Worm (Caenorhabditis elegans) whole organism, L3 larva: ENCODE results near the gene F31D5.1.

Source experiments
- R02D3.7 ChIP-seq: fragments of 150-350 bp; optimal IDR thresholded peaks from 2 replicates; lab custom pipeline; 2014; ENCODE audit warnings: missing biosample characterization, missing genetic modification characterization
- ZK546.5 ChIP-seq: sonication (generic microtip); optimal IDR thresholded peaks from 2 replicates; lab custom pipeline; 2017; ENCODE audit warnings: missing biosample characterization, missing genetic modification characterization
- aly-2 ChIP-seq: fragments of 150-350 bp; optimal IDR thresholded peaks from 2 replicates; lab custom pipeline; 2014; ENCODE audit warnings: missing biosample characterization, missing genetic modification characterization
- ama-1 ChIP-seq: fragments of 150-350 bp; optimal IDR thresholded peaks from 2 replicates; lab custom pipeline; 2018
- ceh-16 ChIP-seq: sonication (generic microtip); optimal IDR thresholded peaks from 2 replicates; lab custom pipeline; 2017; ENCODE audit warnings: missing biosample characterization, missing genetic modification characterization
- ceh-28 ChIP-seq: fragments of 150-350 bp; optimal IDR thresholded peaks from 2 replicates; lab custom pipeline; 2014; ENCODE audit warnings: missing biosample characterization, missing genetic modification reagents, missing genetic modification characterization
- ceh-82 ChIP-seq: fragments of 150-350 bp; optimal IDR thresholded peaks from 2 replicates; lab custom pipeline; 2014; ENCODE audit warnings: missing biosample characterization, missing genetic modification characterization
- ceh-9 ChIP-seq: sonication (generic microtip); optimal IDR thresholded peaks from 2 replicates; lab custom pipeline; 2018; ENCODE audit warnings: missing biosample characterization, missing genetic modification characterization
- daf-12 ChIP-seq: fragments of 150-350 bp; optimal IDR thresholded peaks from 2 replicates; lab custom pipeline; 2014; ENCODE audit warnings: missing biosample characterization, missing genetic modification reagents, missing genetic modification characterization
- egl-27 ChIP-seq: sonication (generic microtip); optimal IDR thresholded peaks from 4 replicates; lab custom pipeline; 2017; ENCODE audit warnings: missing biosample characterization, missing genetic modification reagents, missing genetic modification characterization
- egl-5 ChIP-seq: fragments of 150-350 bp; optimal IDR thresholded peaks from 2 replicates; lab custom pipeline; 2017; ENCODE audit warnings: missing biosample characterization, missing genetic modification reagents, missing genetic modification characterization, inconsistent platforms
- elt-1 ChIP-seq: fragments of 150-350 bp; optimal IDR thresholded peaks from 2 replicates; lab custom pipeline; 2014; ENCODE audit warnings: missing biosample characterization, missing genetic modification characterization
- elt-2 ChIP-seq: sonication (generic microtip); optimal IDR thresholded peaks from 2 replicates; lab custom pipeline; 2016; ENCODE audit warnings: missing genetic modification reagents, mild to moderate bottlenecking, missing genetic modification characterization, missing compliant biosample characterization
- eor-1 ChIP-seq, 2 experiments: fragments of 150-350 bp; optimal IDR thresholded peaks; 2 replicates each; lab custom pipeline; 2014 to 2018; ENCODE audit warnings: missing biosample characterization in 2 of 2, missing genetic modification characterization in 2 of 2
- fkh-10 ChIP-seq: sonication (generic microtip); optimal IDR thresholded peaks from 2 replicates; lab custom pipeline; 2017; ENCODE audit warnings: missing biosample characterization, missing genetic modification reagents, missing genetic modification characterization
- fkh-2 ChIP-seq: fragments of 150-350 bp; optimal IDR thresholded peaks from 2 replicates; lab custom pipeline; 2014; ENCODE audit warnings: missing biosample characterization, missing genetic modification reagents, missing genetic modification characterization
- fos-1 ChIP-seq: fragments of 150-350 bp; optimal IDR thresholded peaks from 2 replicates; lab custom pipeline; 2014; ENCODE audit warnings: missing biosample characterization, missing genetic modification characterization
- hmg-11 ChIP-seq: sonication (generic microtip); optimal IDR thresholded peaks from 2 replicates; lab custom pipeline; 2016; ENCODE audit warnings: missing genetic modification characterization, missing compliant biosample characterization
- lin-15B ChIP-seq: fragments of 150-350 bp; optimal IDR thresholded peaks from 2 replicates; lab custom pipeline; 2014; ENCODE audit warnings: missing biosample characterization, missing genetic modification characterization
- lin-39 ChIP-seq: fragments of 150-350 bp; optimal IDR thresholded peaks from 2 replicates; lab custom pipeline; 2018; ENCODE audit warnings: missing biosample characterization, missing genetic modification reagents, missing genetic modification characterization
- lsy-12 ChIP-seq: sonication (generic microtip); optimal IDR thresholded peaks from 2 replicates; lab custom pipeline; 2016; ENCODE audit warnings: mild to moderate bottlenecking, missing genetic modification characterization, missing compliant biosample characterization
- mdl-1 ChIP-seq: fragments of 150-350 bp; optimal IDR thresholded peaks from 2 replicates; lab custom pipeline; 2014; ENCODE audit warnings: missing biosample characterization, missing genetic modification characterization
- mml-1 ChIP-seq: fragments of 150-350 bp; sonication (generic microtip); optimal IDR thresholded peaks from 3 replicates; lab custom pipeline; 2014; ENCODE audit warnings: missing biosample characterization, missing genetic modification characterization
- nfya-1 ChIP-seq: sonication (generic microtip); optimal IDR thresholded peaks from 2 replicates; lab custom pipeline; 2017; ENCODE audit warnings: missing genetic modification characterization, mild to moderate bottlenecking, missing compliant biosample characterization, antibody characterized with exemption, moderate library complexity; ENCODE audit not compliant: insufficient read depth
- nhr-12 ChIP-seq: fragments of 150-350 bp; optimal IDR thresholded peaks from 2 replicates; lab custom pipeline; 2014; ENCODE audit warnings: missing biosample characterization, missing genetic modification characterization
- nhr-23 ChIP-seq: fragments of 150-350 bp; optimal IDR thresholded peaks from 2 replicates; lab custom pipeline; 2014; ENCODE audit warnings: missing biosample characterization, missing genetic modification reagents, missing genetic modification characterization
- nhr-25 ChIP-seq: sonication (generic microtip); optimal IDR thresholded peaks from 2 replicates; lab custom pipeline; 2017; ENCODE audit warnings: missing biosample characterization, missing genetic modification characterization
- nhr-28 ChIP-seq: fragments of 150-350 bp; optimal IDR thresholded peaks from 2 replicates; lab custom pipeline; 2014; ENCODE audit warnings: missing biosample characterization, missing genetic modification characterization
- nhr-67 ChIP-seq: fragments of 150-350 bp; optimal IDR thresholded peaks from 2 replicates; lab custom pipeline; 2014; ENCODE audit warnings: missing biosample characterization, missing genetic modification characterization
- nhr-76 ChIP-seq: fragments of 150-350 bp; sonication (generic microtip); optimal IDR thresholded peaks from 5 replicates; lab custom pipeline; 2014; ENCODE audit warnings: missing biosample characterization, missing genetic modification characterization
- nhr-77 ChIP-seq: fragments of 150-350 bp; optimal IDR thresholded peaks from 2 replicates; lab custom pipeline; 2014; ENCODE audit warnings: missing biosample characterization, missing genetic modification characterization
- pha-4 ChIP-seq: fragments of 150-350 bp; optimal IDR thresholded peaks from 2 replicates; lab custom pipeline; 2014; ENCODE audit warnings: missing biosample characterization, missing genetic modification reagents, missing genetic modification characterization
- pqm-1 ChIP-seq: fragments of 150-350 bp; optimal IDR thresholded peaks from 2 replicates; lab custom pipeline; 2017; ENCODE audit warnings: missing biosample characterization, missing genetic modification characterization, inconsistent platforms
- sea-2 ChIP-seq: fragments of 150-350 bp; sonication (generic microtip); optimal IDR thresholded peaks from 4 replicates; lab custom pipeline; 2014; ENCODE audit warnings: missing biosample characterization, missing genetic modification reagents, missing genetic modification characterization
- skn-1 ChIP-seq: fragments of 150-350 bp; optimal IDR thresholded peaks from 2 replicates; lab custom pipeline; 2014; ENCODE audit warnings: missing biosample characterization, missing genetic modification characterization
- snpc-4 ChIP-seq: fragments of 150-350 bp; optimal IDR thresholded peaks from 2 replicates; lab custom pipeline; 2014; ENCODE audit warnings: missing biosample characterization, missing genetic modification characterization
- tbx-2 ChIP-seq: sonication (generic microtip); optimal IDR thresholded peaks from 2 replicates; lab custom pipeline; 2016; ENCODE audit warnings: mild to moderate bottlenecking, missing genetic modification characterization, missing compliant biosample characterization
- unc-39 ChIP-seq: sonication (generic microtip); optimal IDR thresholded peaks from 4 replicates; lab custom pipeline; 2017; ENCODE audit warnings: missing biosample characterization, missing genetic modification characterization
- unc-62 ChIP-seq: fragments of 150-350 bp; sonication (generic microtip); optimal IDR thresholded peaks from 4 replicates; lab custom pipeline; 2014; ENCODE audit warnings: missing biosample characterization, missing genetic modification reagents, missing genetic modification characterization
- ztf-4 ChIP-seq: fragments of 150-350 bp; optimal IDR thresholded peaks from 2 replicates; lab custom pipeline; 2014; ENCODE audit warnings: missing biosample characterization, missing genetic modification characterization

The F31D5.1 gene

DNA sequence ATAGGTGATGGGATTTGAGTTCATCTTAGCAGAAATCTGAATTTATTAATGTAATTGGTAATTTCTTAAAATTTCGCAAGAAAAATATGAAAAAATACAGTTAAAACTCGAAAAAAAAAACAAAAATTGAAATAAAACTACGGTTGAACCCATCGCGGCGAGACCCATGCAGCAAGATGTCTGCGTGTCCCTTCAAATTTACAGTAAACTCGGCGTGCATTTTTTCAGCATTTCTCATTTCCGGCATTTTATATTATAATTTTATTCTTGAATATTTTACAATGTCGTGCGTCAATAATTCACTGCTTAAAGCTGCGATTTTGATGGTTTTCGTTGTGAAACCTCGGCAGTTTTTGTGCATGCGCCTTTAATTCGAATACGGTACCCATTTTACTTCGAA lies 16.8 kb downstream of the F31D5.1 start, which contains the start of gene fbxc-43:
fbxc-43 (minus strand) TSS at position 38 of the 400 bp plus-strand sequence.
- TF ChIP-seq nhr-67 (tag; lab: Kevin White, UChicago) (no peak), pha-4 (tag; lab: Kevin White, UChicago) (no peak), sea-2 (GFP tag; lab: Kevin White, UChicago) (no peak), elt-1 (tag; lab: Kevin White, UChicago) (no peak), lin-15B (tag; lab: Kevin White, UChicago) (no peak), elt-2 (tag; lab: Kevin White, UChicago) (no peak), nhr-76 (tag; lab: Kevin White, UChicago) (no peak), egl-27 (tag; lab: Kevin White, UChicago) (no peak), egl-5 (tag; lab: Kevin White, UChicago) (no peak), eor-1 (tag; optimal IDR thresholded peaks at IDR 0.05; lab: Kevin White, UChicago) (no peak), ZK546.5 (tag; lab: Kevin White, UChicago) (no peak), nhr-77 (tag; lab: Kevin White, UChicago) (no peak), fkh-2 (no peak)

DNA sequence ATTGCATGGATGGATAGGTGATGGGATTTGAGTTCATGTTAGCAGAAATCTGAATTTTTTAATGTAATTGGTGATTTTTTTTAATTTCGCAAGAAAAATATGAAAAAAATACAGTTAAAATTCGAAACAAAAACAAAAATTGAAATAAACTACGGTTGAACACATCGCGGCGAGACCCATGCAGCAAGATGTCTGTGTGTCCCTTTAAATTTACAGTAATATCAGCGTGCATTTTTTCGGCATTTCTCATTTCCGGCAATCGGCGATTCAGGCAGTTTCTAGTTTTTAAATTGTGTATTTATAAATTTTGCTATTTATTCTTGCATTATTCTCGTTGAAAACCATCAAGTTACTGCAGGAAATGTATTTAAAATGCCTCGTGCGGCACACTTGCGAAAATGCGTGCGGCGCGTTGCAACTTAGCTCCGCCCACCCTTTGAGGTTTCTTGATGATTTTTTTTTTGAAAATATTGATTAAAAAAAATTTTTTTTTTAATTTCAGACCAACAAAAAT lies 18.6 kb downstream of the F31D5.1 start, which contains the start of the genes fbxc-44 and C16A11.2:
fbxc-44 (minus strand) TSS at position 51 of the 514 bp plus-strand sequence.
C16A11.2 (plus strand) TSS at position 503 of the 514 bp plus-strand sequence.
- TF ChIP-seq nhr-67 (tag; lab: Kevin White, UChicago) (no peak), elt-1 (tag; lab: Kevin White, UChicago) (no peak), sea-2 (GFP tag; lab: Kevin White, UChicago) (no peak), unc-39 (tag; lab: Kevin White, UChicago) (no peak), egl-5 (tag; lab: Kevin White, UChicago) (no peak), lin-15B (tag; lab: Kevin White, UChicago) (no peak), mdl-1 (tag; lab: Kevin White, UChicago) (no peak), nhr-28 (tag; lab: Kevin White, UChicago) (no peak), ceh-16 (no peak), ceh-28 (peak; percentile 32), pha-4 (tag; lab: Kevin White, UChicago) (peak; percentile 29), tbx-2 (no peak), elt-2 (tag; lab: Kevin White, UChicago) (no peak), mml-1 (tag; lab: Kevin White, UChicago) (no peak), skn-1 (tag; lab: Kevin White, UChicago) (no peak), unc-62 (GFP tag; lab: Kevin White, UChicago) (no peak), nfya-1 (tag; lab: Kevin White, UChicago) (peak; percentile 51), fkh-10 (GFP tag; lab: Kevin White, UChicago) (no peak), ceh-82 (tag; lab: Kevin White, UChicago) (no peak), ama-1 (no peak), nhr-25 (tag; lab: Kevin White, UChicago) (no peak), nhr-76 (tag; lab: Kevin White, UChicago) (no peak), hmg-11 (tag; lab: Kevin White, UChicago) (peak; percentile 63), pqm-1 (tag; lab: Kevin White, UChicago) (no peak), daf-12 (tag; lab: Kevin White, UChicago) (no peak), R02D3.7 (peak; percentile 1), nhr-12 (tag; lab: Kevin White, UChicago) (no peak), aly-2 (tag; lab: Kevin White, UChicago) (no peak), nhr-23 (peak; percentile 58), lin-39 (tag; lab: Kevin White, UChicago) (peak; percentile 14), fos-1 (tag; lab: Kevin White, UChicago) (no peak), egl-27 (tag; lab: Kevin White, UChicago) (no peak), nhr-77 (tag; lab: Kevin White, UChicago) (no peak), lsy-12 (tag; lab: Kevin White, UChicago) (no peak), snpc-4 (tag; lab: Kevin White, UChicago) (peak; percentile 27), ceh-9 (tag; lab: Kevin White, UChicago) (no peak), ztf-4 (no peak), eor-1 (tag; optimal IDR thresholded peaks at IDR 0.05; lab: Kevin White, UChicago) (no peak)
- TF ChIP-seq, all 47 proteins: peak for 8
